Fruit fly (Drosophila melanogaster) whole organism, embryonic: ENCODE data around the gene CG13096.

Source experiments
- CG11560 ChIP-seq: fragments of 200-800 bp; sonication (Bioruptor generic); IDR thresholded peaks from 3 replicates; pipeline ENCODE4 v1.3.6; 2022; ENCODE audit warnings: missing biosample characterization, missing genetic modification characterization
- CG12104 ChIP-seq: fragments of 200-800 bp; sonication (Bioruptor generic); optimal IDR thresholded peaks from 3 replicates; lab custom pipeline; 2016; ENCODE audit warnings: missing biosample characterization, missing genetic modification characterization
- CG15479 ChIP-seq: fragments of 200-800 bp; sonication (Bioruptor generic); optimal IDR thresholded peaks from 3 replicates; lab custom pipeline; 2019; ENCODE audit warnings: missing biosample characterization, mild to moderate bottlenecking, missing genetic modification characterization, moderate library complexity
- CG1647 ChIP-seq: fragments of 200-800 bp; sonication (Bioruptor generic); optimal IDR thresholded peaks from 3 replicates; lab custom pipeline; 2016; ENCODE audit warnings: missing biosample characterization, missing genetic modification characterization
- CG17361 ChIP-seq: fragments of 200-800 bp; sonication (Bioruptor generic); IDR thresholded peaks from 3 replicates; pipeline ENCODE4 v1.3.6; 2022; ENCODE audit warnings: missing biosample characterization, missing genetic modification characterization
- CG17568 ChIP-seq: fragments of 200-800 bp; sonication (Bioruptor generic); optimal IDR thresholded peaks from 2 replicates; lab custom pipeline; 2018; ENCODE audit warnings: missing biosample characterization, mild to moderate bottlenecking, missing genetic modification characterization, moderate library complexity
- CG17912 ChIP-seq: fragments of 200-800 bp; sonication (Bioruptor generic); optimal IDR thresholded peaks from 2 replicates; lab custom pipeline; 2018; ENCODE audit warnings: missing biosample characterization, mild to moderate bottlenecking, missing genetic modification characterization
- CG18011 ChIP-seq: fragments of 200-800 bp; sonication (Bioruptor generic); optimal IDR thresholded peaks from 2 replicates; lab custom pipeline; 2017; ENCODE audit warnings: missing biosample characterization, missing genetic modification characterization, mild to moderate bottlenecking, moderate library complexity, missing genotype
- CG18599 ChIP-seq: fragments of 200-800 bp; sonication (Bioruptor generic); optimal IDR thresholded peaks from 3 replicates; lab custom pipeline; 2017; ENCODE audit warnings: missing biosample characterization, missing genetic modification characterization, mild to moderate bottlenecking, moderate library complexity, missing genetic modification reagents
- CG2199 ChIP-seq: fragments of 200-800 bp; sonication (Bioruptor generic); IDR thresholded peaks from 3 replicates; pipeline ENCODE4 v1.3.6; 2022; ENCODE audit warnings: missing biosample characterization, missing genetic modification characterization
- CG31224 ChIP-seq: fragments of 200-800 bp; sonication (Bioruptor generic); IDR thresholded peaks from 2 replicates; pipeline ENCODE4 v1.3.6; 2022; ENCODE audit warnings: missing biosample characterization, missing genetic modification characterization
- CG4328 ChIP-seq: fragments of 200-800 bp; sonication (Bioruptor generic); optimal IDR thresholded peaks from 3 replicates; lab custom pipeline; 2017; ENCODE audit warnings: missing biosample characterization, missing genetic modification reagents, missing genetic modification characterization
- CG5180 ChIP-seq: fragments of 200-800 bp; sonication (Bioruptor generic); optimal IDR thresholded peaks from 3 replicates; lab custom pipeline; 2017; ENCODE audit warnings: missing biosample characterization, missing genetic modification characterization, mild to moderate bottlenecking, moderate library complexity, missing genetic modification reagents
- CG6254 ChIP-seq: fragments of 200-800 bp; sonication (Bioruptor generic); optimal IDR thresholded peaks from 3 replicates; lab custom pipeline; 2017; ENCODE audit warnings: mild to moderate bottlenecking, missing biosample characterization, missing genetic modification reagents, missing genetic modification characterization
- CG7372 ChIP-seq: fragments of 200-800 bp; sonication (Bioruptor generic); IDR thresholded peaks from 2 replicates; pipeline ENCODE4 v1.3.6; 2022; ENCODE audit warnings: missing biosample characterization, missing genetic modification characterization
- CG7839 ChIP-seq: fragments of 200-800 bp; sonication (Bioruptor generic); optimal IDR thresholded peaks from 3 replicates; lab custom pipeline; 2018; ENCODE audit warnings: missing biosample characterization, mild to moderate bottlenecking, missing genetic modification characterization, moderate library complexity
- CG8478 ChIP-seq: fragments of >200 bp; optimal IDR thresholded peaks from 2 replicates; lab custom pipeline; 2018
- CG8924 ChIP-seq: fragments of 200-800 bp; optimal IDR thresholded peaks from 3 replicates; lab custom pipeline; 2019; ENCODE audit warnings: missing biosample characterization, mild to moderate bottlenecking, missing genetic modification characterization, moderate library complexity
- CG9817 ChIP-seq: fragments of 200-800 bp; sonication (Bioruptor generic); optimal IDR thresholded peaks from 2 replicates; lab custom pipeline; 2018; ENCODE audit warnings: missing biosample characterization, mild to moderate bottlenecking, missing genetic modification characterization, moderate library complexity
- CTCF ChIP-seq: fragments of 200-800 bp; sonication (Bioruptor generic); optimal IDR thresholded peaks from 2 replicates; lab custom pipeline; 2017; ENCODE audit warnings: missing biosample characterization, mild to moderate bottlenecking, missing genetic modification characterization, moderate library complexity
- Doc2 ChIP-seq: fragments of 200-800 bp; sonication (Bioruptor generic); IDR thresholded peaks from 2 replicates; pipeline ENCODE4 v1.3.6; 2022; ENCODE audit warnings: missing biosample characterization, missing genetic modification characterization
- Ets65A ChIP-seq: fragments of 200-800 bp; sonication (Bioruptor generic); peaks from one replicate; lab custom pipeline; 2016; ENCODE audit warnings: missing biosample characterization, missing genetic modification characterization
- Jarid2 ChIP-seq: fragments of 200-800 bp; sonication (Bioruptor generic); optimal IDR thresholded peaks from 3 replicates; lab custom pipeline; 2017; ENCODE audit warnings: mild to moderate bottlenecking, missing biosample characterization, missing genetic modification reagents, missing genetic modification characterization
- Kr ChIP-seq: fragments of 200-800 bp; sonication (Bioruptor generic); optimal IDR thresholded peaks from 2 replicates; lab custom pipeline; 2017; ENCODE audit warnings: missing biosample characterization, mild to moderate bottlenecking, missing genetic modification characterization
- Lpt ChIP-seq: fragments of >200 bp; optimal IDR thresholded peaks from 2 replicates; lab custom pipeline; 2018; ENCODE audit warnings: missing biosample characterization, missing genetic modification characterization
- Mad ChIP-seq: fragments of 200-800 bp; sonication (Bioruptor generic); optimal IDR thresholded peaks from 2 replicates; lab custom pipeline; 2016; ENCODE audit warnings: missing biosample characterization, missing genetic modification characterization
- NC2α ChIP-seq: fragments of 200-800 bp; sonication (Bioruptor generic); optimal IDR thresholded peaks from 2 replicates; lab custom pipeline; 2016; ENCODE audit warnings: missing biosample characterization, missing genetic modification characterization
- NFAT ChIP-seq: fragments of 200-800 bp; sonication (Bioruptor generic); IDR thresholded peaks from 2 replicates; pipeline ENCODE4 v1.3.6; 2022; ENCODE audit warnings: missing biosample characterization, missing genetic modification characterization
- Rx ChIP-seq: fragments of 200-800 bp; sonication (Bioruptor generic); IDR thresholded peaks from 2 replicates; pipeline ENCODE4 v1.3.6; 2022; ENCODE audit warnings: missing biosample characterization, missing genetic modification characterization
- Sox102F ChIP-seq: fragments of 200-800 bp; sonication (Bioruptor generic); optimal IDR thresholded peaks from 2 replicates; lab custom pipeline; 2018; ENCODE audit warnings: missing biosample characterization, mild to moderate bottlenecking, missing genetic modification characterization, moderate library complexity
- YL-1 ChIP-seq: fragments of 200-800 bp; sonication (Bioruptor generic); optimal IDR thresholded peaks from 3 replicates; lab custom pipeline; 2017; ENCODE audit warnings: missing biosample characterization, mild to moderate bottlenecking, missing genetic modification characterization
- da ChIP-seq: fragments of 200-800 bp; sonication (Bioruptor generic); optimal IDR thresholded peaks from 2 replicates; lab custom pipeline; 2016; ENCODE audit warnings: missing biosample characterization, missing genetic modification characterization
- dati ChIP-seq: fragments of 200-800 bp; sonication (Bioruptor generic); IDR thresholded peaks from 2 replicates; pipeline ENCODE4 v1.3.6; 2022; ENCODE audit warnings: missing biosample characterization, missing genetic modification characterization
- dmrt99B ChIP-seq: fragments of 200-800 bp; sonication (Bioruptor generic); optimal IDR thresholded peaks from 2 replicates; lab custom pipeline; 2018; ENCODE audit warnings: missing biosample characterization, mild to moderate bottlenecking, missing genetic modification characterization, moderate library complexity
- ems ChIP-seq: fragments of 200-800 bp; sonication (Bioruptor generic); optimal IDR thresholded peaks from 3 replicates; lab custom pipeline; 2016; ENCODE audit warnings: missing biosample characterization, missing genetic modification characterization
- fd102C ChIP-seq: fragments of 200-800 bp; sonication (Bioruptor generic); optimal IDR thresholded peaks from 2 replicates; lab custom pipeline; 2018; ENCODE audit warnings: missing biosample characterization, mild to moderate bottlenecking, missing genetic modification characterization, moderate library complexity
- fd3F ChIP-seq: fragments of 200-800 bp; sonication (Bioruptor generic); optimal IDR thresholded peaks from 2 replicates; lab custom pipeline; 2018; ENCODE audit warnings: missing biosample characterization, mild to moderate bottlenecking, missing genetic modification characterization, moderate library complexity
- fu2 ChIP-seq: fragments of 200-800 bp; sonication (Bioruptor generic); optimal IDR thresholded peaks from 2 replicates; lab custom pipeline; 2016; ENCODE audit warnings: missing biosample characterization, missing genetic modification characterization
- grn ChIP-seq: fragments of 200-800 bp; sonication (Bioruptor generic); optimal IDR thresholded peaks from 3 replicates; lab custom pipeline; 2017; ENCODE audit warnings: missing biosample characterization, missing genetic modification characterization
- hkb ChIP-seq, 2 experiments: fragments of 200-800 bp in 1 of 2; fragments of >200 bp in 1 of 2; sonication (Bioruptor generic) in 1 of 2; IDR thresholded peaks in 1 of 2; optimal IDR thresholded peaks in 1 of 2; 2 replicates each; pipeline versions ENCODE4 v1.3.6 to Lab custom; 2017 to 2022; ENCODE audit warnings: missing biosample characterization in 1 of 2, missing genetic modification characterization in 1 of 2
- lov ChIP-seq, 2 experiments: fragments of 200-800 bp in 1 of 2; fragments of >200 bp in 1 of 2; sonication (Bioruptor generic) in 1 of 2; IDR thresholded peaks in 1 of 2; optimal IDR thresholded peaks in 1 of 2; 2 replicates in 1 of 2; 3 replicates in 1 of 2; pipeline versions ENCODE4 v1.3.6 to Lab custom; 2017 to 2022; ENCODE audit warnings: missing biosample characterization in 1 of 2, missing genetic modification characterization in 1 of 2
- nerfin-2 ChIP-seq: fragments of 200-800 bp; sonication (Bioruptor generic); IDR thresholded peaks from 2 replicates; pipeline ENCODE4 v1.3.6; 2022; ENCODE audit warnings: missing biosample characterization, missing genetic modification characterization; ENCODE audit not compliant: partially characterized antibody
- nmo ChIP-seq: fragments of 200-800 bp; sonication (Bioruptor generic); optimal IDR thresholded peaks from 2 replicates; lab custom pipeline; 2018; ENCODE audit warnings: missing biosample characterization, mild to moderate bottlenecking, missing genetic modification characterization, moderate library complexity
- ranshi ChIP-seq: fragments of 200-800 bp; sonication (Bioruptor generic); IDR thresholded peaks from 2 replicates; pipeline ENCODE4 v1.3.6; 2022; ENCODE audit warnings: missing biosample characterization, missing genetic modification characterization
- sim ChIP-seq: fragments of 200-800 bp; sonication (Bioruptor generic); IDR thresholded peaks from 2 replicates; pipeline ENCODE4 v1.3.6; 2022; ENCODE audit warnings: missing biosample characterization, missing genetic modification characterization
- tgo ChIP-seq: fragments of 200-800 bp; sonication (Bioruptor generic); IDR thresholded peaks from 3 replicates; pipeline ENCODE4 v1.3.6; 2022; ENCODE audit warnings: missing biosample characterization, missing genetic modification characterization
- tup ChIP-seq: fragments of 200-800 bp; sonication (Bioruptor generic); optimal IDR thresholded peaks from 2 replicates; lab custom pipeline; 2016; ENCODE audit warnings: missing biosample characterization, mild to moderate bottlenecking, missing genetic modification characterization, moderate library complexity
- z ChIP-seq: fragments of 200-800 bp; sonication (Bioruptor generic); IDR thresholded peaks from 3 replicates; pipeline ENCODE4 v1.3.6; 2022; ENCODE audit warnings: missing biosample characterization, missing genetic modification characterization

CG13096 gene

dm6 chr2L:8463144-8464106, 48.2 kb downstream of the CG13096 start, which contains the start of gene Agpat2 (continued):
- peak; percentile 59 for TF ChIP-seq CG9817 (tag; lab: Kevin White, UChicago)
- peak; percentile 79 for TF ChIP-seq CG6254
- peak; percentile 49 for TF ChIP-seq CG18011 (GFP tag; lab: Kevin White, UChicago)
- TF ChIP-seq nerfin-2 (GFP tag; lab: Robert Waterston, UW), result no peak
- peak; percentile 30; the same call in 1 of the 2 replicates for TF ChIP-seq Doc2
- TF ChIP-seq CG8924 (tag; lab: Kevin White, UChicago), result peak; percentile 84
- peak; percentile 30 for TF ChIP-seq da (GFP tag; lab: Kevin White, UChicago)
- peak; percentile 71 for TF ChIP-seq Mad
- TF ChIP-seq tup (GFP tag; lab: Kevin White, UChicago), result peak; percentile 71
- TF ChIP-seq fd3F (GFP tag; lab: Kevin White, UChicago), result peak; percentile 75
- no peak for TF ChIP-seq CG15479 (GFP tag; lab: Kevin White, UChicago)
- TF ChIP-seq Kr (GFP tag; lab: Kevin White, UChicago), result no peak
- no peak for TF ChIP-seq CG17912 (GFP tag; lab: Kevin White, UChicago)
- no peak for TF ChIP-seq hkb (optimal IDR thresholded peaks at IDR 0.05; lab: Kevin White, UChicago)
- peak; percentile 81 for TF ChIP-seq hkb (GFP tag; IDR thresholded peaks at IDR 0.05; lab: Robert Waterston, UW)
- TF ChIP-seq dmrt99B (tag; lab: Kevin White, UChicago), result peak; percentile 93
- peak; percentile 96 for TF ChIP-seq Ets65A
- TF ChIP-seq CG31224 (GFP tag; lab: Robert Waterston, UW), result peak; percentile 56; the same call in 1 of the 2 replicates
- no peak for TF ChIP-seq CG8478
- peak; percentile 72 for TF ChIP-seq fu2
- peak; percentile 15 for TF ChIP-seq CTCF (GFP tag; lab: Kevin White, UChicago)
- no peak for TF ChIP-seq Lpt (GFP tag; lab: Kevin White, UChicago)
- no peak for TF ChIP-seq CG2199
- TF ChIP-seq NFAT (GFP tag; lab: Robert Waterston, UW), result 0 out of 2 replicates have a peak, but pooled peaks have one; percentile 26
- TF ChIP-seq ranshi (GFP tag; lab: Robert Waterston, UW), result peak; percentile 76
- peak; percentile 63 for TF ChIP-seq CG4328 (GFP tag; lab: Kevin White, UChicago)
- peak; percentile 59; the same call in 2 of the 3 replicates for TF ChIP-seq CG11560
- TF ChIP-seq dati (GFP tag; lab: Robert Waterston, UW), result no peak
- TF ChIP-seq NC2α (GFP tag; lab: Kevin White, UChicago), result peak; percentile 56
- peak; percentile 74 for TF ChIP-seq Jarid2
- peak; percentile 86 for TF ChIP-seq Sox102F (GFP tag; lab: Kevin White, UChicago)
- no peak for TF ChIP-seq z (GFP tag; lab: Robert Waterston, UW)
- peak; percentile 69 for TF ChIP-seq CG1647
- no peak for TF ChIP-seq lov (optimal IDR thresholded peaks at IDR 0.05; lab: Kevin White, UChicago)
- 0 out of 3 replicates have a peak, but pooled peaks have one; percentile 38 for TF ChIP-seq lov (GFP tag; IDR thresholded peaks at IDR 0.05; lab: Robert Waterston, UW)
- peak; percentile 41; the same call in 1 of the 2 replicates for TF ChIP-seq CG7372 (GFP tag; lab: Robert Waterston, UW)
- peak; percentile 90 for TF ChIP-seq CG7839
- peak; percentile 11 for TF ChIP-seq YL-1
- TF ChIP-seq CG12104 (GFP tag; lab: Kevin White, UChicago), result peak; percentile 80
- no peak for TF ChIP-seq fd102C (GFP tag; lab: Kevin White, UChicago)
- peak; percentile 93 for TF ChIP-seq CG18599 (GFP tag; lab: Kevin White, UChicago)
- peak; percentile 63 for TF ChIP-seq CG5180
- peak; percentile 46; the same call in 1 of the 2 replicates for TF ChIP-seq Rx
- peak; percentile 82 for TF ChIP-seq ems (GFP tag; lab: Kevin White, UChicago)
- 0 out of 2 replicates have a peak, but pooled peaks have one; percentile 61 for TF ChIP-seq sim (GFP tag; lab: Robert Waterston, UW)
- TF ChIP-seq grn (GFP tag; lab: Kevin White, UChicago), result no peak
- peak; percentile 87 for TF ChIP-seq nmo (GFP tag; lab: Kevin White, UChicago)
- TF ChIP-seq tgo (GFP tag; lab: Robert Waterston, UW), result peak; percentile 80
- peak; percentile 87 for TF ChIP-seq CG17361 (GFP tag; lab: Robert Waterston, UW)
- TF ChIP-seq CG17568 (GFP tag; lab: Kevin White, UChicago), result peak; percentile 77
